Fruit fly (Drosophila melanogaster) whole organism, prepupa: ENCODE results near the gene CG32259.

Experiments used
- CG16779 ChIP-seq: fragments of 200-800 bp; sonication (Bioruptor generic); optimal IDR thresholded peaks from 3 replicates; lab custom pipeline; 2017; ENCODE audit warnings: missing biosample characterization, mild to moderate bottlenecking, missing genetic modification characterization
- CG34406 ChIP-seq: fragments of 200-800 bp; sonication (Bioruptor generic); optimal IDR thresholded peaks from 3 replicates; lab custom pipeline; 2016; ENCODE audit warnings: missing biosample characterization, missing genetic modification characterization
- CG6276 ChIP-seq: fragments of 200-800 bp; sonication (Bioruptor generic); optimal IDR thresholded peaks from 2 replicates; lab custom pipeline; 2017; ENCODE audit warnings: missing biosample characterization, mild to moderate bottlenecking, missing genetic modification characterization
- CG6792 ChIP-seq: fragments of 200-800 bp; sonication (Bioruptor generic); optimal IDR thresholded peaks from 3 replicates; lab custom pipeline; 2016; ENCODE audit warnings: missing biosample characterization, missing genetic modification characterization
- CG6808 ChIP-seq: fragments of 200-800 bp; sonication (Bioruptor generic); optimal IDR thresholded peaks from 3 replicates; lab custom pipeline; 2017; ENCODE audit warnings: missing biosample characterization, missing genetic modification characterization, mild to moderate bottlenecking, moderate library complexity, missing genetic modification reagents
- CG6854 ChIP-seq: fragments of 200-800 bp; sonication (Bioruptor generic); optimal IDR thresholded peaks from 2 replicates; lab custom pipeline; 2017; ENCODE audit warnings: missing biosample characterization, mild to moderate bottlenecking, missing genetic modification characterization
- Ets21C ChIP-seq: fragments of 200-800 bp; sonication (Bioruptor generic); optimal IDR thresholded peaks from 3 replicates; lab custom pipeline; 2016; ENCODE audit warnings: missing biosample characterization, missing genetic modification characterization
- Gug ChIP-seq: fragments of 200-800 bp; sonication (Bioruptor generic); IDR thresholded peaks from 2 replicates; pipeline ENCODE4 v1.3.6; 2022; ENCODE audit warnings: missing biosample characterization, missing genetic modification characterization
- Hr39 ChIP-seq: fragments of 200-800 bp; sonication (Bioruptor generic); optimal IDR thresholded peaks from 2 replicates; lab custom pipeline; 2016; ENCODE audit warnings: missing biosample characterization, missing genetic modification characterization
- achi ChIP-seq: fragments of 200-800 bp; sonication (Bioruptor generic); optimal IDR thresholded peaks from 3 replicates; lab custom pipeline; 2016; ENCODE audit warnings: missing biosample characterization, missing genetic modification characterization
- fkh ChIP-seq: fragments of 200-800 bp; sonication (Bioruptor generic); optimal IDR thresholded peaks from 3 replicates; lab custom pipeline; 2017; ENCODE audit warnings: missing biosample characterization, mild to moderate bottlenecking, missing genetic modification characterization, moderate library complexity
- svp ChIP-seq: fragments of 200-800 bp; sonication (Bioruptor generic); peaks from one replicate; lab custom pipeline; 2016; ENCODE audit warnings: missing biosample characterization, missing genetic modification characterization

- no peak for TF ChIP-seq CG34406 (GFP tag; lab: Kevin White, UChicago)
- TF ChIP-seq achi (GFP tag; lab: Kevin White, UChicago): no peak
- no peak for TF ChIP-seq svp (GFP tag; lab: Kevin White, UChicago)
- TF ChIP-seq Gug (GFP tag; lab: Robert Waterston, UW): no peak
- TF ChIP-seq CG16779 (tag; lab: Kevin White, UChicago): no peak
- TF ChIP-seq CG6808: no peak
- TF ChIP-seq Ets21C (GFP tag; lab: Kevin White, UChicago): no peak
- no peak for TF ChIP-seq fkh
- no peak for TF ChIP-seq CG6854
- TF ChIP-seq Hr39 (GFP tag; lab: Kevin White, UChicago): no peak
- no peak for TF ChIP-seq CG6276
- TF ChIP-seq CG6792: no peak
These were observed 3.5 kb downstream of the CG32259 start for dm6 chr3L:4072717-4073116.
